Worm (Caenorhabditis elegans): ENCODE results near the gene str-82.

DNA sequence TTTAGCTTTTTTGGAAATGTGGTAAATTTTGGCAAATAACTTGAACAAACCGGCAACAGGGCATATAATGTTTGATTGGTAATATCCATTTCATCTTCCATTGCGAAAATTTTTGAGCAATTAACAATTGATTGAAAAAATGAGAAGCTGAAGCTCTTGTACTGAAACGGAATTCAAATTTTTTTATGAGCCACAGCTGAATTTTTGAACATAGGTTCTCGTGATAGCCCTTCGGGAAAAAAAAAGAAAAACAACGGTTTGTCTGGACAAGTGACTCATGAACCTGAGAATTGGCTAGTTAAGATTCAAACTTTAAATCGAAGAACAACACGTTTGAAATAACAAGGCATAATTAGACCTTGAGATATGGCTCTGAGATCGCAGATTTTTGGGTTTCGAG, 21.4 kb downstream of the str-82 start, which contains the start of gene srx-62:
- TF ChIP-seq T07F8.4 (tag; optimal IDR thresholded peaks at IDR 0.05) = no peak
- no peak for TF ChIP-seq F52B5.7 (tag; optimal IDR thresholded peaks at IDR 0.05)
- TF ChIP-seq cebp-2 (GFP tag; IDR thresholded peaks at IDR 0.05) = no peak
- TF ChIP-seq Y56A3A.18 (GFP tag; IDR thresholded peaks at IDR 0.05) = no peak
- no peak for TF ChIP-seq sea-2 (GFP tag; IDR thresholded peaks at IDR 0.05)
- TF ChIP-seq hsf-1 (GFP tag; IDR thresholded peaks at IDR 0.05) = no peak
- no peak for TF ChIP-seq K11D2.4 (GFP tag; IDR thresholded peaks at IDR 0.05)
- TF ChIP-seq atf-7 (tag; optimal IDR thresholded peaks at IDR 0.05) = no peak
- TF ChIP-seq athp-1 (tag; optimal IDR thresholded peaks at IDR 0.05) = no peak

All from whole organism, young adult.